Comparison of ENCODE assay signal across 3 worm cellular contexts in genomic region chrIII:13067884-13068767, ce11.
A peak's percentile ranks its signal among the peaks of the same experiment; 100 is the strongest.
TF ChIP-seq lines count a peak whose summit lies in the region.

No protein-coding gene starts in this region.

TF ChIP-seq in whole organism, L1 larva, 84 proteins besides CTCF, POLR2A, EP300 and RAD21 (continued from another document and continues in another):
- TF ChIP-seq swsn-7 (tag; optimal IDR thresholded peaks at IDR 0.05; lab: Kevin White, UChicago), result peak; percentile 92
- TF ChIP-seq ama-1 (optimal IDR thresholded peaks at IDR 0.05; lab: Kevin White, UChicago), result peak; percentile 49
- TF ChIP-seq nhr-90 (tag; optimal IDR thresholded peaks at IDR 0.05; lab: Kevin White, UChicago; ENCODE audit: poor library complexity), result peak; percentile 65
- TF ChIP-seq rnt-1 (tag; optimal IDR thresholded peaks at IDR 0.05; lab: Kevin White, UChicago), result peak; percentile 54
- TF ChIP-seq dpl-1 (GFP tag; optimal IDR thresholded peaks at IDR 0.05; lab: Kevin White, UChicago), result peak; percentile 37 to 61 (median 44)
- TF ChIP-seq lin-35 (GFP tag; optimal IDR thresholded peaks at IDR 0.05; lab: Kevin White, UChicago), result peak; percentile 66 to 71
- TF ChIP-seq nhr-12 (tag; optimal IDR thresholded peaks at IDR 0.05; lab: Kevin White, UChicago), result no peak
- TF ChIP-seq dsc-1 (tag; optimal IDR thresholded peaks at IDR 0.05; lab: Kevin White, UChicago), result peak; percentile 82
- peak; percentile 38 for TF ChIP-seq vab-15 (tag; optimal IDR thresholded peaks at IDR 0.05; lab: Kevin White, UChicago)
- TF ChIP-seq hlh-4 (tag; optimal IDR thresholded peaks at IDR 0.05; lab: Kevin White, UChicago), result no peak
- TF ChIP-seq ceh-82 (tag; optimal IDR thresholded peaks at IDR 0.05; lab: Kevin White, UChicago), result peak; percentile 75 to 90 (median 89)
- TF ChIP-seq elt-3 (tag; optimal IDR thresholded peaks at IDR 0.05; lab: Kevin White, UChicago), result peak in 1 of 6 experiments; percentile 7
- peak; percentile 86 for TF ChIP-seq lin-13 (GFP tag; optimal IDR thresholded peaks at IDR 0.05; lab: Kevin White, UChicago)
- TF ChIP-seq unc-30 (tag; optimal IDR thresholded peaks at IDR 0.05; lab: Kevin White, UChicago), result no peak
- TF ChIP-seq nhr-47 (tag; optimal IDR thresholded peaks at IDR 0.05; lab: Kevin White, UChicago), result peak; percentile 89
- TF ChIP-seq nhr-237 (tag; optimal IDR thresholded peaks at IDR 0.05; lab: Kevin White, UChicago), result peak; percentile 64
- TF ChIP-seq nhr-28 (tag; optimal IDR thresholded peaks at IDR 0.05; lab: Kevin White, UChicago), result no peak
- TF ChIP-seq F16B12.6 (tag; optimal IDR thresholded peaks at IDR 0.05; lab: Kevin White, UChicago), result peak; percentile 19
- peak; percentile 68 for TF ChIP-seq irx-1 (tag; optimal IDR thresholded peaks at IDR 0.05; lab: Kevin White, UChicago)
- no peak for TF ChIP-seq ceh-90 (tag; optimal IDR thresholded peaks at IDR 0.05; lab: Kevin White, UChicago)
- no peak for TF ChIP-seq aly-2 (tag; optimal IDR thresholded peaks at IDR 0.05; lab: Kevin White, UChicago)
- TF ChIP-seq efl-3 (GFP tag; optimal IDR thresholded peaks at IDR 0.05; lab: Kevin White, UChicago), result no peak
- no peak for TF ChIP-seq aha-1 (tag; optimal IDR thresholded peaks at IDR 0.05; lab: Kevin White, UChicago)
- TF ChIP-seq zip-4 (GFP tag; optimal IDR thresholded peaks at IDR 0.05; lab: Kevin White, UChicago), result peak; percentile 40
- TF ChIP-seq nhr-84 (tag; optimal IDR thresholded peaks at IDR 0.05; lab: Kevin White, UChicago), result no peak
- TF ChIP-seq nhr-19 (GFP tag; conservative IDR thresholded peaks at IDR 0.05; lab: Robert Waterston, UW), result peak; percentile 50
- no peak for TF ChIP-seq sox-4 (tag; optimal IDR thresholded peaks at IDR 0.05; lab: Kevin White, UChicago)
- TF ChIP-seq xbp-1 (tag; optimal IDR thresholded peaks at IDR 0.05; lab: Kevin White, UChicago), result peak; percentile 78
- TF ChIP-seq nhr-77 (tag; optimal IDR thresholded peaks at IDR 0.05; lab: Kevin White, UChicago), result peak; percentile 80
- TF ChIP-seq ztf-11 (tag; optimal IDR thresholded peaks at IDR 0.05; lab: Kevin White, UChicago), result peak in 1 of 2 experiments; percentile 83
- TF ChIP-seq fkh-8 (tag; optimal IDR thresholded peaks at IDR 0.05; lab: Kevin White, UChicago), result peak; percentile 98
- peak; percentile 90 for TF ChIP-seq fkh-10 (GFP tag; optimal IDR thresholded peaks at IDR 0.05; lab: Kevin White, UChicago)
- peak; percentile 59 for TF ChIP-seq pax-3 (tag; optimal IDR thresholded peaks at IDR 0.05; lab: Kevin White, UChicago)
- TF ChIP-seq mdl-1 (tag; optimal IDR thresholded peaks at IDR 0.05; lab: Kevin White, UChicago), result peak; percentile 51 to 93
- TF ChIP-seq pag-3 (tag; optimal IDR thresholded peaks at IDR 0.05; lab: Kevin White, UChicago; ENCODE audit: borderline replicate concordance, insufficient read depth), result no peak
- peak; percentile 82 for TF ChIP-seq nhr-85 (tag; lab: Kevin White, UChicago)
- TF ChIP-seq nhr-71 (tag; optimal IDR thresholded peaks at IDR 0.05; lab: Kevin White, UChicago), result peak; percentile 93
- TF ChIP-seq hpl-2 (GFP tag; optimal IDR thresholded peaks at IDR 0.05; lab: Kevin White, UChicago), result no peak
- TF ChIP-seq lin-14 (GFP tag; optimal IDR thresholded peaks at IDR 0.05; lab: Kevin White, UChicago), result peak; percentile 97
- TF ChIP-seq nhr-76 (tag; optimal IDR thresholded peaks at IDR 0.05; lab: Kevin White, UChicago), result no peak
- TF ChIP-seq ceh-63 (GFP tag; optimal IDR thresholded peaks at IDR 0.05; lab: Kevin White, UChicago), result no peak
- peak; percentile 29; the same call in 1 of the 2 replicates for TF ChIP-seq grh-1 (GFP tag; IDR thresholded peaks at IDR 0.05; lab: Robert Waterston, UW)
- no peak for TF ChIP-seq tlp-1 (tag; optimal IDR thresholded peaks at IDR 0.05; lab: Kevin White, UChicago)
- TF ChIP-seq sptf-1 (tag; optimal IDR thresholded peaks at IDR 0.05; lab: Kevin White, UChicago), result no peak

TF ChIP-seq in whole organism, L3 larva, 47 proteins besides CTCF, POLR2A, EP300 and RAD21 (continued from another document):
- TF ChIP-seq ceh-16 (tag; optimal IDR thresholded peaks at IDR 0.05; lab: Kevin White, UChicago) (no peak), nhr-237 (tag; optimal IDR thresholded peaks at IDR 0.05; lab: Kevin White, UChicago) (no peak), sea-2 (GFP tag; optimal IDR thresholded peaks at IDR 0.05; lab: Kevin White, UChicago) (peak; percentile 35), eor-1 (tag; optimal IDR thresholded peaks at IDR 0.05; lab: Kevin White, UChicago) (no peak), nhr-76 (tag; optimal IDR thresholded peaks at IDR 0.05; lab: Kevin White, UChicago) (no peak), nhr-43 (tag; optimal IDR thresholded peaks at IDR 0.05; lab: Kevin White, UChicago; ENCODE audit: poor library complexity, severe bottlenecking) (peak; percentile 48), snpc-4 (tag; optimal IDR thresholded peaks at IDR 0.05; lab: Kevin White, UChicago) (peak; percentile 81), lsy-12 (tag; optimal IDR thresholded peaks at IDR 0.05; lab: Kevin White, UChicago) (peak; percentile 58), nhr-12 (tag; optimal IDR thresholded peaks at IDR 0.05; lab: Kevin White, UChicago) (no peak), nfya-1 (tag; optimal IDR thresholded peaks at IDR 0.05; lab: Kevin White, UChicago; ENCODE audit: insufficient read depth) (peak; percentile 94), unc-39 (tag; optimal IDR thresholded peaks at IDR 0.05; lab: Kevin White, UChicago) (no peak), nhr-77 (tag; optimal IDR thresholded peaks at IDR 0.05; lab: Kevin White, UChicago) (no peak), ZK546.5 (tag; optimal IDR thresholded peaks at IDR 0.05; lab: Kevin White, UChicago) (no peak), fkh-10 (GFP tag; optimal IDR thresholded peaks at IDR 0.05; lab: Kevin White, UChicago) (peak; percentile 82), lin-39 (tag; optimal IDR thresholded peaks at IDR 0.05; lab: Kevin White, UChicago) (peak; percentile 98), daf-12 (tag; optimal IDR thresholded peaks at IDR 0.05; lab: Kevin White, UChicago) (no peak), pha-4 (tag; optimal IDR thresholded peaks at IDR 0.05; lab: Kevin White, UChicago) (peak; percentile 94), elt-2 (tag; optimal IDR thresholded peaks at IDR 0.05; lab: Kevin White, UChicago) (peak; percentile 73), elt-1 (tag; optimal IDR thresholded peaks at IDR 0.05; lab: Kevin White, UChicago) (peak; percentile 15), mml-1 (tag; optimal IDR thresholded peaks at IDR 0.05; lab: Kevin White, UChicago) (no peak), fkh-2 (tag; optimal IDR thresholded peaks at IDR 0.05; lab: Kevin White, UChicago) (no peak), unc-62 (GFP tag; optimal IDR thresholded peaks at IDR 0.05; lab: Kevin White, UChicago) (peak; percentile 38), egl-27 (tag; optimal IDR thresholded peaks at IDR 0.05; lab: Kevin White, UChicago) (peak; percentile 70), zag-1 (tag; optimal IDR thresholded peaks at IDR 0.05; lab: Kevin White, UChicago) (no peak), nhr-67 (tag; optimal IDR thresholded peaks at IDR 0.05; lab: Kevin White, UChicago) (no peak), ztf-11 (tag; optimal IDR thresholded peaks at IDR 0.05; lab: Kevin White, UChicago) (no peak), pqm-1 (tag; optimal IDR thresholded peaks at IDR 0.05; lab: Kevin White, UChicago) (peak; percentile 78)

TF ChIP-seq in whole organism, young adult, 124 proteins besides CTCF, POLR2A, EP300 and RAD21 (continued from another document and continues in another):
- TF ChIP-seq B0035.1 (tag; optimal IDR thresholded peaks at IDR 0.05; lab: Kevin White, UChicago), result no peak
- peak; percentile 67 for TF ChIP-seq akir-1 (GFP tag; optimal IDR thresholded peaks at IDR 0.05; lab: Kevin White, UChicago)
- no peak for TF ChIP-seq fkh-3 (tag; optimal IDR thresholded peaks at IDR 0.05; lab: Kevin White, UChicago)
- TF ChIP-seq bed-2 (GFP tag; IDR thresholded peaks at IDR 0.05; lab: Robert Waterston, UW), result peak; percentile 12; the same call in 1 of the 2 replicates
- no peak for TF ChIP-seq snpc-1.1 (tag; optimal IDR thresholded peaks at IDR 0.05; lab: Kevin White, UChicago; ENCODE audit: insufficient read depth)
- TF ChIP-seq ekl-4 (GFP tag; IDR thresholded peaks at IDR 0.05; lab: Robert Waterston, UW), result peak; percentile 53
- 0 out of 2 replicates have a peak, but pooled peaks have one; percentile 72 for TF ChIP-seq F37B4.10 (GFP tag; IDR thresholded peaks at IDR 0.05; lab: Robert Waterston, UW)
- no peak for TF ChIP-seq ztf-6 (GFP tag; IDR thresholded peaks at IDR 0.05; lab: Robert Waterston, UW)
- TF ChIP-seq ztf-22 (GFP tag; optimal IDR thresholded peaks at IDR 0.05; lab: Kevin White, UChicago), result peak; percentile 3
- TF ChIP-seq Y53F4B.3 (GFP tag; IDR thresholded peaks at IDR 0.05; lab: Robert Waterston, UW), result no peak
- TF ChIP-seq ztf-28 (GFP tag; IDR thresholded peaks at IDR 0.05; lab: Robert Waterston, UW), result no peak
- no peak for TF ChIP-seq lag-1 (GFP tag; IDR thresholded peaks at IDR 0.05; lab: Robert Waterston, UW)
- no peak for TF ChIP-seq nfya-2 (GFP tag; IDR thresholded peaks at IDR 0.05; lab: Robert Waterston, UW)
- TF ChIP-seq efl-1 (GFP tag; optimal IDR thresholded peaks at IDR 0.05; lab: Kevin White, UChicago), result no peak
- TF ChIP-seq hlh-12 (tag; optimal IDR thresholded peaks at IDR 0.05; lab: Kevin White, UChicago), result no peak
- TF ChIP-seq pha-4 (tag; optimal IDR thresholded peaks at IDR 0.05; lab: Kevin White, UChicago), result no peak
- TF ChIP-seq ztf-25 (GFP tag; IDR thresholded peaks at IDR 0.05; lab: Robert Waterston, UW), result no peak
- peak; percentile 68 for TF ChIP-seq C06A6.2 (GFP tag; conservative IDR thresholded peaks at IDR 0.05; lab: Robert Waterston, UW)
- TF ChIP-seq egrh-3 (GFP tag; IDR thresholded peaks at IDR 0.05; lab: Robert Waterston, UW), result peak; percentile 55
- peak; percentile 95 for TF ChIP-seq zfh-2 (GFP tag; conservative IDR thresholded peaks at IDR 0.05; lab: Robert Waterston, UW)
- TF ChIP-seq chd-7 (tag; optimal IDR thresholded peaks at IDR 0.05; lab: Kevin White, UChicago), result peak; percentile 47
- no peak for TF ChIP-seq unc-62 (GFP tag; optimal IDR thresholded peaks at IDR 0.05; lab: Kevin White, UChicago)
- peak; percentile 66 for TF ChIP-seq dox-1 (GFP tag; IDR thresholded peaks at IDR 0.05; lab: Robert Waterston, UW)
- no peak for TF ChIP-seq unc-130 (GFP tag; optimal IDR thresholded peaks at IDR 0.05; lab: Kevin White, UChicago)
- no peak for TF ChIP-seq ceh-100 (GFP tag; IDR thresholded peaks at IDR 0.05; lab: Robert Waterston, UW)
- no peak for TF ChIP-seq C17E4.6 (GFP tag; IDR thresholded peaks at IDR 0.05; lab: Robert Waterston, UW)
- no peak for TF ChIP-seq ceh-40 (GFP tag; IDR thresholded peaks at IDR 0.05; lab: Robert Waterston, UW)
- TF ChIP-seq nhr-120 (GFP tag; IDR thresholded peaks at IDR 0.05; lab: Robert Waterston, UW), result no peak
- TF ChIP-seq athp-1 (tag; optimal IDR thresholded peaks at IDR 0.05; lab: Kevin White, UChicago), result no peak
- peak; percentile 53 for TF ChIP-seq ets-4 (GFP tag; optimal IDR thresholded peaks at IDR 0.05; lab: Kevin White, UChicago)
- TF ChIP-seq attf-6 (GFP tag; IDR thresholded peaks at IDR 0.05; lab: Robert Waterston, UW), result no peak
- TF ChIP-seq snpc-1.3 (tag; optimal IDR thresholded peaks at IDR 0.05; lab: Kevin White, UChicago; ENCODE audit: insufficient read depth), result peak; percentile 3
- TF ChIP-seq rec-8 (tag; optimal IDR thresholded peaks at IDR 0.05; lab: Kevin White, UChicago), result no peak
- peak; percentile 95 for TF ChIP-seq K12H6.12 (tag; optimal IDR thresholded peaks at IDR 0.05; lab: Kevin White, UChicago)
- TF ChIP-seq ZK185.1 (tag; optimal IDR thresholded peaks at IDR 0.05; lab: Kevin White, UChicago; ENCODE audit: poor library complexity, severe bottlenecking), result peak; percentile 36
- no peak for TF ChIP-seq somi-1 (GFP tag; optimal IDR thresholded peaks at IDR 0.05; lab: Kevin White, UChicago)
- no peak for TF ChIP-seq egl-44 (GFP tag; IDR thresholded peaks at IDR 0.05; lab: Robert Waterston, UW)
- 0 out of 2 replicates have a peak, but pooled peaks have one; percentile 41 for TF ChIP-seq Y56A3A.18 (GFP tag; IDR thresholded peaks at IDR 0.05; lab: Robert Waterston, UW)
- TF ChIP-seq B0336.3 (GFP tag; IDR thresholded peaks at IDR 0.05; lab: Robert Waterston, UW), result peak; percentile 82
- TF ChIP-seq madf-10 (tag; optimal IDR thresholded peaks at IDR 0.05; lab: Kevin White, UChicago), result peak; percentile 81
- TF ChIP-seq mxl-1 (tag; optimal IDR thresholded peaks at IDR 0.05; lab: Kevin White, UChicago), result no peak
- no peak for TF ChIP-seq die-1 (tag; optimal IDR thresholded peaks at IDR 0.05; lab: Kevin White, UChicago)
- TF ChIP-seq sdz-38 (tag; optimal IDR thresholded peaks at IDR 0.05; lab: Kevin White, UChicago), result no peak
- no peak for TF ChIP-seq atf-7 (tag; optimal IDR thresholded peaks at IDR 0.05; lab: Kevin White, UChicago)
- TF ChIP-seq ztf-26 (tag; optimal IDR thresholded peaks at IDR 0.05; lab: Kevin White, UChicago), result peak; percentile 29
- peak; percentile 83; the same call in 1 of the 2 replicates for TF ChIP-seq nfyb-1 (GFP tag; IDR thresholded peaks at IDR 0.05; lab: Robert Waterston, UW)
- TF ChIP-seq attf-5 (GFP tag; optimal IDR thresholded peaks at IDR 0.05; lab: Kevin White, UChicago), result peak; percentile 82
- no peak for TF ChIP-seq attf-3 (GFP tag; conservative IDR thresholded peaks at IDR 0.05; lab: Robert Waterston, UW)
- no peak for TF ChIP-seq nfya-1 (tag; optimal IDR thresholded peaks at IDR 0.05; lab: Kevin White, UChicago; ENCODE audit: borderline replicate concordance, insufficient read depth)
- TF ChIP-seq madf-6 (GFP tag; IDR thresholded peaks at IDR 0.05; lab: Robert Waterston, UW), result no peak
- peak; percentile 42 for TF ChIP-seq lin-54 (GFP tag; optimal IDR thresholded peaks at IDR 0.05; lab: Kevin White, UChicago)
- TF ChIP-seq Y95B8A.8 (GFP tag; IDR thresholded peaks at IDR 0.05; lab: Robert Waterston, UW), result no peak
- TF ChIP-seq lir-1 (GFP tag; conservative IDR thresholded peaks at IDR 0.05; lab: Robert Waterston, UW), result peak; percentile 99
- TF ChIP-seq hmg-1.2 (GFP tag; IDR thresholded peaks at IDR 0.05; lab: Robert Waterston, UW), result peak; percentile 72
- TF ChIP-seq hsf-1 (GFP tag; IDR thresholded peaks at IDR 0.05; lab: Robert Waterston, UW), result peak; percentile 37; the same call in 1 of the 2 replicates
- no peak for TF ChIP-seq aptf-2 (GFP tag; conservative IDR thresholded peaks at IDR 0.05; lab: Robert Waterston, UW)
- no peak for TF ChIP-seq Y79H2A.3 (GFP tag; conservative IDR thresholded peaks at IDR 0.05; lab: Robert Waterston, UW)
- TF ChIP-seq B0261.1 (tag; optimal IDR thresholded peaks at IDR 0.05; lab: Kevin White, UChicago), result no peak
- no peak for TF ChIP-seq dpl-1 (GFP tag; optimal IDR thresholded peaks at IDR 0.05; lab: Kevin White, UChicago)
- peak; percentile 24 for TF ChIP-seq ztf-18 (tag; optimal IDR thresholded peaks at IDR 0.05; lab: Kevin White, UChicago)
- TF ChIP-seq nhr-27 (tag; optimal IDR thresholded peaks at IDR 0.05; lab: Kevin White, UChicago), result peak; percentile 59
- TF ChIP-seq F57C9.4 (tag; optimal IDR thresholded peaks at IDR 0.05; lab: Kevin White, UChicago), result no peak
- no peak for TF ChIP-seq Y53G8AR.9 (GFP tag; conservative IDR thresholded peaks at IDR 0.05; lab: Robert Waterston, UW)
- TF ChIP-seq egl-18 (GFP tag; IDR thresholded peaks at IDR 0.05; lab: Robert Waterston, UW), result no peak
- TF ChIP-seq K11D2.4 (GFP tag; IDR thresholded peaks at IDR 0.05; lab: Robert Waterston, UW), result no peak
- no peak for TF ChIP-seq rcor-1 (GFP tag; IDR thresholded peaks at IDR 0.05; lab: Robert Waterston, UW)
- no peak for TF ChIP-seq sptf-2 (GFP tag; optimal IDR thresholded peaks at IDR 0.05; lab: Kevin White, UChicago)
- TF ChIP-seq T07F8.4 (tag; optimal IDR thresholded peaks at IDR 0.05; lab: Kevin White, UChicago), result peak; percentile 28
- TF ChIP-seq pbrm-1 (GFP tag; IDR thresholded peaks at IDR 0.05; lab: Robert Waterston, UW), result peak; percentile 62
- no peak for TF ChIP-seq T26A5.8 (tag; optimal IDR thresholded peaks at IDR 0.05; lab: Kevin White, UChicago)
- TF ChIP-seq tbp1 (GFP tag; optimal IDR thresholded peaks at IDR 0.05; lab: Kevin White, UChicago), result peak; percentile 44
- TF ChIP-seq ceh-27 (GFP tag; optimal IDR thresholded peaks at IDR 0.05; lab: Kevin White, UChicago), result peak; percentile 79
- TF ChIP-seq hlh-26 (GFP tag; conservative IDR thresholded peaks at IDR 0.05; lab: Robert Waterston, UW), result no peak
